Worm (Caenorhabditis elegans) whole organism, L4 larva: Measurements from ENCODE around the gene adt-1.

ENCODE experiments used
- F49E8.2 ChIP-seq: sonication (generic microtip); optimal IDR thresholded peaks from 2 replicates; lab custom pipeline; 2016; ENCODE audit warnings: missing compliant biosample characterization, mild to moderate bottlenecking, missing genetic modification characterization, borderline replicate concordance
- aha-1 ChIP-seq: fragments of 150-350 bp; peaks from one replicate; lab custom pipeline; 2014; ENCODE audit warnings: missing biosample characterization, missing genetic modification characterization
- ceh-28 ChIP-seq: fragments of 150-350 bp; optimal IDR thresholded peaks from 2 replicates; lab custom pipeline; 2014; ENCODE audit warnings: missing biosample characterization, missing genetic modification reagents, missing genetic modification characterization
- dmd-9 ChIP-seq: fragments of 200-800 bp; sonication (Bioruptor generic); IDR thresholded peaks from 2 replicates; pipeline ENCODE4 v1.3.6; 2022; ENCODE audit warnings: missing genetic modification reagents, missing genetic modification characterization, missing compliant biosample characterization
- hif-1 ChIP-seq, 2 experiments: sonication (generic microtip); optimal IDR thresholded peaks; 2 replicates each; lab custom pipeline; 2016 to 2017; ENCODE audit warnings: missing compliant biosample characterization in 2 of 2, missing genetic modification characterization in 2 of 2, missing genetic modification reagents in 2 of 2, missing genotype in 2 of 2, mild to moderate bottlenecking in 1 of 2
- jun-1 ChIP-seq: fragments of 150-350 bp; optimal IDR thresholded peaks from 2 replicates; lab custom pipeline; 2014; ENCODE audit warnings: missing biosample characterization, missing genetic modification reagents, missing genetic modification characterization
- mdl-1 ChIP-seq, 2 experiments: fragments of 150-350 bp in 1 of 2; sonication (generic microtip) in 1 of 2; optimal IDR thresholded peaks; 2 replicates each; lab custom pipeline; 2014 to 2017; ENCODE audit warnings: missing biosample characterization in 2 of 2, missing genetic modification characterization in 2 of 2
- nhr-10 ChIP-seq: fragments of 150-350 bp; optimal IDR thresholded peaks from 2 replicates; lab custom pipeline; 2014; ENCODE audit warnings: missing biosample characterization, missing genetic modification characterization
- skn-1 ChIP-seq: fragments of 150-350 bp; optimal IDR thresholded peaks from 2 replicates; lab custom pipeline; 2014; ENCODE audit warnings: missing biosample characterization, missing genetic modification characterization
- snpc-4 ChIP-seq: fragments of 150-350 bp; optimal IDR thresholded peaks from 2 replicates; lab custom pipeline; 2014; ENCODE audit warnings: missing biosample characterization, missing genetic modification characterization
- tag-97 ChIP-seq: fragments of 200-800 bp; sonication (Bioruptor generic); IDR thresholded peaks from 2 replicates; pipeline ENCODE4 v1.3.6; 2022; ENCODE audit warnings: missing genetic modification characterization, missing compliant biosample characterization
- unc-62 ChIP-seq, 3 experiments: fragments of 150-350 bp in 1 of 3; sonication (generic microtip); optimal IDR thresholded peaks in 2 of 3; peaks in 1 of 3; 1 replicate in 1 of 3; 2 replicates in 2 of 3; lab custom pipeline; 2014 to 2017; ENCODE audit warnings: missing biosample characterization in 3 of 3, missing genetic modification characterization in 3 of 3, missing genetic modification reagents in 3 of 3, missing genotype in 1 of 3

ce11 chrX:12664987-12665451 is 13.6 kb upstream of the adt-1 start:
- no peak for TF ChIP-seq ceh-28 (tag; lab: Kevin White, UChicago)
- TF ChIP-seq unc-62 (GFP tag; optimal IDR thresholded peaks at IDR 0.05 in 1 of 2; lab: Kevin White, UChicago) = peak in 1 of 2 experiments; percentile 90
- TF ChIP-seq unc-62 (tag; optimal IDR thresholded peaks at IDR 0.05; lab: Kevin White, UChicago) = no peak
- TF ChIP-seq dmd-9 (GFP tag; lab: Robert Waterston, UW) = peak; percentile 61; the same call in 1 of the 2 replicates
- peak; percentile 30 to 66 for TF ChIP-seq hif-1 (tag; optimal IDR thresholded peaks at IDR 0.05; lab: Kevin White, UChicago)
- TF ChIP-seq snpc-4 (tag; lab: Kevin White, UChicago) = no peak
- TF ChIP-seq aha-1 (tag; lab: Kevin White, UChicago) = no peak
- peak; percentile 1 for TF ChIP-seq nhr-10 (tag; lab: Kevin White, UChicago)
- no peak for TF ChIP-seq skn-1 (tag; lab: Kevin White, UChicago)
- TF ChIP-seq jun-1 (tag; lab: Kevin White, UChicago) = no peak
- peak; percentile 28 for TF ChIP-seq F49E8.2 (tag; lab: Kevin White, UChicago)
- peak; percentile 44 to 55 for TF ChIP-seq mdl-1 (tag; optimal IDR thresholded peaks at IDR 0.05; lab: Kevin White, UChicago)
- TF ChIP-seq tag-97 = 0 out of 2 replicates have a peak, but pooled peaks have one; percentile 45
